Fruit fly (Drosophila melanogaster) whole organism, embryonic: ENCODE results near the gene Orct2.

Source experiments
- CG11093 ChIP-seq: fragments of 200-800 bp; sonication (Bioruptor generic); IDR thresholded peaks from 3 replicates; pipeline ENCODE4 v1.3.6; 2022; ENCODE audit warnings: missing biosample characterization, missing genetic modification characterization
- CG11723 ChIP-seq: fragments of 200-800 bp; sonication (Bioruptor generic); optimal IDR thresholded peaks from 2 replicates; lab custom pipeline; 2017; ENCODE audit warnings: missing biosample characterization, mild to moderate bottlenecking, missing genetic modification characterization
- CG12744 ChIP-seq: fragments of 200-800 bp; sonication (Bioruptor generic); optimal IDR thresholded peaks from 2 replicates; lab custom pipeline; 2016; ENCODE audit warnings: missing biosample characterization, missing genetic modification characterization
- CG13424 ChIP-seq: fragments of 200-800 bp; sonication (Bioruptor generic); optimal IDR thresholded peaks from 2 replicates; lab custom pipeline; 2019; ENCODE audit warnings: missing biosample characterization, mild to moderate bottlenecking, missing genetic modification characterization, moderate library complexity
- CG14667 ChIP-seq: fragments of 200-800 bp; sonication (Bioruptor generic); IDR thresholded peaks from 2 replicates; pipeline ENCODE4 v1.3.6; 2022; ENCODE audit warnings: missing biosample characterization, missing genetic modification characterization
- CG1529 ChIP-seq: fragments of 200-800 bp; sonication (Bioruptor generic); optimal IDR thresholded peaks from 3 replicates; lab custom pipeline; 2018; ENCODE audit warnings: missing biosample characterization, missing genetic modification characterization
- CG17385 ChIP-seq: fragments of 200-800 bp; sonication (Bioruptor generic); optimal IDR thresholded peaks from 3 replicates; lab custom pipeline; 2018; ENCODE audit warnings: missing biosample characterization, mild to moderate bottlenecking, missing genetic modification characterization
- CG17568 ChIP-seq: fragments of 200-800 bp; sonication (Bioruptor generic); optimal IDR thresholded peaks from 2 replicates; lab custom pipeline; 2018; ENCODE audit warnings: missing biosample characterization, mild to moderate bottlenecking, missing genetic modification characterization, moderate library complexity
- CG17912 ChIP-seq: fragments of 200-800 bp; sonication (Bioruptor generic); optimal IDR thresholded peaks from 2 replicates; lab custom pipeline; 2018; ENCODE audit warnings: missing biosample characterization, mild to moderate bottlenecking, missing genetic modification characterization
- CG2129 ChIP-seq: fragments of 200-800 bp; sonication (Bioruptor generic); IDR thresholded peaks from 2 replicates; pipeline ENCODE4 v1.3.6; 2022; ENCODE audit warnings: missing biosample characterization, missing genetic modification characterization; ENCODE audit not compliant: partially characterized antibody
- CG2889 ChIP-seq: fragments of 200-800 bp; sonication (Bioruptor generic); IDR thresholded peaks from 3 replicates; pipeline ENCODE4 v1.3.6; 2022; ENCODE audit warnings: missing biosample characterization, missing genetic modification characterization
- CG3065 ChIP-seq: fragments of 200-800 bp; sonication (Bioruptor generic); optimal IDR thresholded peaks from 2 replicates; lab custom pipeline; 2016; ENCODE audit warnings: missing biosample characterization, missing genetic modification characterization
- CG3726 ChIP-seq: fragments of 200-800 bp; sonication (Bioruptor generic); IDR thresholded peaks from 3 replicates; pipeline ENCODE4, ENCODE4 v1.3.6; 2022; ENCODE audit warnings: missing biosample characterization, missing genetic modification characterization
- CG4282 ChIP-seq: fragments of 200-800 bp; sonication (Bioruptor generic); optimal IDR thresholded peaks from 2 replicates; lab custom pipeline; 2016; ENCODE audit warnings: missing biosample characterization, missing genetic modification characterization
- CG4404 ChIP-seq: fragments of 200-800 bp; sonication (Bioruptor generic); IDR thresholded peaks from 2 replicates; pipeline ENCODE4 v1.3.6; 2022; ENCODE audit warnings: missing biosample characterization, missing genetic modification characterization
- CG4617 ChIP-seq: fragments of 200-800 bp; sonication (Bioruptor generic); optimal IDR thresholded peaks from 3 replicates; lab custom pipeline; 2016; ENCODE audit warnings: missing biosample characterization, missing genetic modification characterization, borderline replicate concordance
- CG4730 ChIP-seq: fragments of 200-800 bp; sonication (Bioruptor generic); IDR thresholded peaks from 2 replicates; pipeline ENCODE4 v1.3.6; 2022; ENCODE audit warnings: missing biosample characterization, missing genetic modification characterization
- CG6854 ChIP-seq: fragments of 200-800 bp; sonication (Bioruptor generic); optimal IDR thresholded peaks from 3 replicates; lab custom pipeline; 2017; ENCODE audit warnings: missing biosample characterization, mild to moderate bottlenecking, missing genetic modification characterization
- CG7987 ChIP-seq: fragments of 200-800 bp; sonication (Bioruptor generic); optimal IDR thresholded peaks from 2 replicates; lab custom pipeline; 2018; ENCODE audit warnings: missing biosample characterization, mild to moderate bottlenecking, missing genetic modification characterization, moderate library complexity
- CG8089 ChIP-seq: fragments of 200-800 bp; sonication (Bioruptor generic); optimal IDR thresholded peaks from 3 replicates; lab custom pipeline; 2016; ENCODE audit warnings: missing biosample characterization, missing genetic modification characterization
- CG8388 ChIP-seq: fragments of 200-800 bp; sonication (Bioruptor generic); optimal IDR thresholded peaks from 2 replicates; lab custom pipeline; 2019; ENCODE audit warnings: missing biosample characterization, mild to moderate bottlenecking, missing genetic modification characterization, moderate library complexity
- CTCF ChIP-seq: fragments of 200-800 bp; sonication (Bioruptor generic); optimal IDR thresholded peaks from 2 replicates; lab custom pipeline; 2017; ENCODE audit warnings: missing biosample characterization, mild to moderate bottlenecking, missing genetic modification characterization, moderate library complexity
- Dek ChIP-seq: fragments of 200-800 bp; sonication (Bioruptor generic); optimal IDR thresholded peaks from 3 replicates; lab custom pipeline; 2019; ENCODE audit warnings: missing biosample characterization, mild to moderate bottlenecking, missing genetic modification characterization, moderate library complexity
- HmgD ChIP-seq: fragments of 200-800 bp; sonication (Bioruptor generic); optimal IDR thresholded peaks from 3 replicates; lab custom pipeline; 2016; ENCODE audit warnings: missing biosample characterization, missing genetic modification characterization
- Nf-YB ChIP-seq: fragments of 200-800 bp; sonication (Bioruptor generic); optimal IDR thresholded peaks from 3 replicates; lab custom pipeline; 2019; ENCODE audit warnings: missing biosample characterization, mild to moderate bottlenecking, missing genetic modification characterization, moderate library complexity
- Oaz ChIP-seq: fragments of 200-800 bp; sonication (Bioruptor generic); IDR thresholded peaks from 2 replicates; pipeline ENCODE4 v1.3.6; 2022; ENCODE audit warnings: missing biosample characterization, missing genetic modification characterization
- Spps ChIP-seq: fragments of 200-800 bp; sonication (Bioruptor generic); optimal IDR thresholded peaks from 2 replicates; lab custom pipeline; 2018; ENCODE audit warnings: missing biosample characterization, mild to moderate bottlenecking, missing genetic modification characterization
- Sry-β ChIP-seq: fragments of 200-800 bp; sonication (Bioruptor generic); optimal IDR thresholded peaks from 2 replicates; lab custom pipeline; 2018; ENCODE audit warnings: missing biosample characterization, mild to moderate bottlenecking, missing genetic modification characterization, moderate library complexity
- Taf1 ChIP-seq: fragments of 200-800 bp; sonication (Bioruptor generic); IDR thresholded peaks from 2 replicates; pipeline ENCODE4 v1.3.6; 2022; ENCODE audit warnings: missing biosample characterization, missing genetic modification characterization
- al ChIP-seq: fragments of 200-800 bp; sonication (Bioruptor generic); IDR thresholded peaks from 2 replicates; pipeline ENCODE4 v1.3.6; 2022; ENCODE audit warnings: missing biosample characterization, missing genetic modification characterization
- amos ChIP-seq: fragments of 200-800 bp; sonication (Bioruptor generic); IDR thresholded peaks from 2 replicates; pipeline ENCODE4 v1.3.6; 2022; ENCODE audit warnings: missing biosample characterization, missing genetic modification characterization; ENCODE audit not compliant: partially characterized antibody
- ase ChIP-seq: fragments of 200-800 bp; sonication (Bioruptor generic); IDR thresholded peaks from 3 replicates; pipeline ENCODE4 v1.3.6; 2022; ENCODE audit warnings: missing biosample characterization, missing genetic modification characterization
- chif ChIP-seq, 2 experiments: fragments of 200-800 bp; sonication (Bioruptor generic); optimal IDR thresholded peaks; 3 replicates each; lab custom pipeline; 2016; ENCODE audit warnings: missing biosample characterization in 2 of 2, missing genetic modification characterization in 2 of 2
- chn ChIP-seq: fragments of 200-800 bp; sonication (Bioruptor generic); optimal IDR thresholded peaks from 2 replicates; lab custom pipeline; 2016; ENCODE audit warnings: missing biosample characterization, missing genetic modification characterization
- cwo ChIP-seq: fragments of 200-800 bp; sonication (Bioruptor generic); optimal IDR thresholded peaks from 3 replicates; lab custom pipeline; 2017; ENCODE audit warnings: missing biosample characterization, missing genetic modification characterization, mild to moderate bottlenecking, moderate library complexity, missing genetic modification reagents
- fd102C ChIP-seq: fragments of 200-800 bp; sonication (Bioruptor generic); optimal IDR thresholded peaks from 2 replicates; lab custom pipeline; 2018; ENCODE audit warnings: missing biosample characterization, mild to moderate bottlenecking, missing genetic modification characterization, moderate library complexity
- hb ChIP-seq: fragments of 200-800 bp; sonication (Bioruptor generic); IDR thresholded peaks from 3 replicates; pipeline ENCODE4 v1.3.6; 2022; ENCODE audit warnings: missing biosample characterization, missing genetic modification characterization; ENCODE audit not compliant: partially characterized antibody
- hbn ChIP-seq: fragments of 200-800 bp; sonication (Bioruptor generic); IDR thresholded peaks from 2 replicates; pipeline ENCODE4 v1.3.6; 2022; ENCODE audit warnings: missing biosample characterization, missing genetic modification characterization; ENCODE audit not compliant: partially characterized antibody
- her ChIP-seq: fragments of 200-800 bp; sonication (Bioruptor generic); optimal IDR thresholded peaks from 2 replicates; lab custom pipeline; 2016; ENCODE audit warnings: missing biosample characterization, missing genetic modification characterization
- insv ChIP-seq, 2 experiments: fragments of 200-800 bp; sonication (Bioruptor generic); optimal IDR thresholded peaks; 3 replicates each; lab custom pipeline; 2016 to 2018; ENCODE audit warnings: missing biosample characterization in 2 of 2, missing genetic modification characterization in 2 of 2
- kay ChIP-seq: fragments of 200-800 bp; sonication (Bioruptor generic); optimal IDR thresholded peaks from 2 replicates; lab custom pipeline; 2016; ENCODE audit warnings: missing biosample characterization, missing genetic modification characterization
- pho ChIP-seq: fragments of 200-800 bp; sonication (Bioruptor generic); optimal IDR thresholded peaks from 2 replicates; lab custom pipeline; 2016; ENCODE audit warnings: missing biosample characterization, missing genetic modification characterization
- phol ChIP-seq: fragments of 200-800 bp; sonication (Bioruptor generic); optimal IDR thresholded peaks from 3 replicates; lab custom pipeline; 2018; ENCODE audit warnings: missing biosample characterization, mild to moderate bottlenecking, missing genetic modification characterization, moderate library complexity
- pum ChIP-seq: fragments of 200-800 bp; sonication (Bioruptor generic); optimal IDR thresholded peaks from 2 replicates; lab custom pipeline; 2016; ENCODE audit warnings: missing biosample characterization, missing genetic modification characterization
- slbo ChIP-seq: fragments of 200-800 bp; sonication (Bioruptor generic); IDR thresholded peaks from 2 replicates; pipeline ENCODE4 v1.3.6; 2022; ENCODE audit warnings: missing biosample characterization, missing genetic modification characterization
- sug ChIP-seq: fragments of 200-800 bp; optimal IDR thresholded peaks from 2 replicates; lab custom pipeline; 2019; ENCODE audit warnings: missing biosample characterization, mild to moderate bottlenecking, missing genetic modification characterization, moderate library complexity
- tll ChIP-seq, 2 experiments: fragments of 200-800 bp in 1 of 2; fragments of >200 bp in 1 of 2; sonication (Bioruptor generic) in 1 of 2; optimal IDR thresholded peaks; 2 replicates each; lab custom pipeline; 2017 to 2019; ENCODE audit warnings: missing biosample characterization in 2 of 2, missing genetic modification characterization in 2 of 2, mild to moderate bottlenecking in 1 of 2, moderate library complexity in 1 of 2
- wor ChIP-seq: fragments of 200-800 bp; sonication (Bioruptor generic); IDR thresholded peaks from 2 replicates; pipeline ENCODE4 v1.3.6; 2022; ENCODE audit warnings: missing biosample characterization, missing genetic modification characterization
- yki ChIP-seq: fragments of >200 bp; optimal IDR thresholded peaks from 3 replicates; lab custom pipeline; 2018
- zen ChIP-seq: fragments of 200-800 bp; sonication (Bioruptor generic); optimal IDR thresholded peaks from 3 replicates; lab custom pipeline; 2018; ENCODE audit warnings: missing biosample characterization, mild to moderate bottlenecking, missing genetic modification characterization, moderate library complexity

The Orct2 gene

dm6 chr3R:24294784-24295555 lies 22.1 kb downstream of the Orct2 start, which contains the start of gene crb (continued):
- no peak for TF ChIP-seq CG3726
- TF ChIP-seq CG2889 (GFP tag; lab: Robert Waterston, UW): no peak
- no peak for TF ChIP-seq CG4730
- TF ChIP-seq CG12744: peak; percentile 55
- peak; percentile 57 for TF ChIP-seq CG17912 (GFP tag; lab: Kevin White, UChicago)
- TF ChIP-seq hbn (GFP tag; lab: Robert Waterston, UW): peak; percentile 37
- TF ChIP-seq chif (GFP tag; optimal IDR thresholded peaks at IDR 0.05; lab: Kevin White, UChicago): peak; percentile 14 to 32
- peak; percentile 18 for TF ChIP-seq CG11723
- peak; percentile 68 for TF ChIP-seq her (GFP tag; lab: Kevin White, UChicago)
- TF ChIP-seq hb (GFP tag; lab: Robert Waterston, UW): 0 out of 3 replicates have a peak, but pooled peaks have one; percentile 57
- peak; percentile 55; the same call in 1 of the 3 replicates for TF ChIP-seq ase
- TF ChIP-seq CG2129 (GFP tag; lab: Robert Waterston, UW): no peak
- peak; percentile 25 for TF ChIP-seq Nf-YB (GFP tag; lab: Kevin White, UChicago)
- TF ChIP-seq fd102C: peak; percentile 30
- TF ChIP-seq CG4617 (GFP tag; lab: Kevin White, UChicago): peak; percentile 15
- no peak for TF ChIP-seq CTCF (GFP tag; lab: Kevin White, UChicago)
- TF ChIP-seq slbo (GFP tag; lab: Robert Waterston, UW): peak; percentile 64
- peak; percentile 28 for TF ChIP-seq cwo
- TF ChIP-seq zen (tag; lab: Kevin White, UChicago): peak; percentile 49
- TF ChIP-seq Spps (tag; lab: Kevin White, UChicago): no peak
- peak; percentile 63 for TF ChIP-seq amos (GFP tag; lab: Robert Waterston, UW)
- TF ChIP-seq insv (GFP tag; optimal IDR thresholded peaks at IDR 0.05; lab: Kevin White, UChicago): peak in 1 of 2 experiments; percentile 49
- TF ChIP-seq Oaz: no peak
- peak; percentile 35 for TF ChIP-seq phol (tag; lab: Kevin White, UChicago)
- TF ChIP-seq CG17568 (GFP tag; lab: Kevin White, UChicago): peak; percentile 36
- TF ChIP-seq CG8388 (GFP tag; lab: Kevin White, UChicago): peak; percentile 14
- TF ChIP-seq pum: peak; percentile 7
- peak; percentile 35 for TF ChIP-seq CG13424 (tag; lab: Kevin White, UChicago)
- TF ChIP-seq Dek (tag; lab: Kevin White, UChicago): peak; percentile 54
- TF ChIP-seq CG4282 (GFP tag; lab: Kevin White, UChicago): peak; percentile 94
- TF ChIP-seq yki (lab: Kevin White, UChicago): no peak
- no peak for TF ChIP-seq CG14667 (GFP tag; lab: Robert Waterston, UW)
- TF ChIP-seq CG3065 (GFP tag; lab: Kevin White, UChicago): no peak
- no peak for TF ChIP-seq CG4404 (GFP tag; lab: Robert Waterston, UW)
- peak; percentile 38 for TF ChIP-seq CG17385 (GFP tag; lab: Kevin White, UChicago)
- TF ChIP-seq CG1529: no peak
- TF ChIP-seq sug (tag; lab: Kevin White, UChicago): peak; percentile 62
- TF ChIP-seq tll (GFP tag; optimal IDR thresholded peaks at IDR 0.05; lab: Kevin White, UChicago): no peak
- peak; percentile 59 for TF ChIP-seq chn (GFP tag; lab: Kevin White, UChicago)
- TF ChIP-seq CG7987 (GFP tag; lab: Kevin White, UChicago): peak; percentile 58
- TF ChIP-seq kay (GFP tag; lab: Kevin White, UChicago): peak; percentile 1
- no peak for TF ChIP-seq Sry-β
- TF ChIP-seq HmgD: peak; percentile 47
- no peak for TF ChIP-seq Taf1 (GFP tag; lab: Robert Waterston, UW)
- peak; percentile 11 for TF ChIP-seq CG6854 (GFP tag; lab: Kevin White, UChicago)
- no peak for TF ChIP-seq al (GFP tag; lab: Robert Waterston, UW)
- peak; percentile 6 for TF ChIP-seq CG8089
- TF ChIP-seq wor (GFP tag; lab: Robert Waterston, UW): no peak
- no peak for TF ChIP-seq CG11093
- peak; percentile 36 for TF ChIP-seq pho (GFP tag; lab: Kevin White, UChicago)
